Fruit fly (Drosophila melanogaster): Measurements from ENCODE around the gene CG12483.

DNA sequence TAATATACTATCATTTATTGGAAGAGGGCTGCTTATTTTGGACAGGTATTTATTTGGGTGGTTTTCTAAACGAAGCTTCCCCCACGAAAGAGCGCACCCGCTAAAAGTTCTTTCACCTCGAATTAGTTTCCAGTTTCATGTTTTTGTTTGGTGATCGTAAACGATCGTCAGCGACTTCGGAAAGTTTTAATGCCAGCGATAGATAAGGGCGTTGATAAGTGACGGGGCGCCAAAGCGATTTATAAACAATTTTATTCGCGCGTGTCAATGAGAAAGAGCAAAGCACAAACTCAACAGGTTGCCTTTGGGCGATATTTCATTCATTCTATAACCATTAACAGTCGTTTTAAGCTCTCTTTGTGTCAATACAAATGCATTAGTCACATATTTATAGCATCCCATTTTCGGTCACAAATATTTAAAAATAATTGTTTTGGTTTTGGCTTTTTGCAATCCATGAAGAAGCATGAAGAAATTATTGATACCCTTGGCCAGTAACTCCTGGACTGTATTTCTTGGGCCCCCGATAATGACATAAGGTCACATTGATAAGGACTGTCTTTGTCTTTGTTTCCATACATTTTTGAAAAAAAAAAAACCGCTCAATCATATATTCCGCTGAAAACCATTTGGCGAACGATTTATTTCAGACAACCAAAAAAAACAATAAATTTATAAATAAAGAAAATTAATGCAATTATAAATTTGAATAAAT lies 2.6 kb downstream of the CG12483 start:
- TF ChIP-seq tj (GFP tag; optimal IDR thresholded peaks at IDR 0.05) = no peak
- no peak for TF ChIP-seq CG14711 (tag; optimal IDR thresholded peaks at IDR 0.05)
- TF ChIP-seq pad (GFP tag; optimal IDR thresholded peaks at IDR 0.05) = no peak
- TF ChIP-seq CG33017 (tag; optimal IDR thresholded peaks at IDR 0.05) = no peak
- no peak for TF ChIP-seq ovo (GFP tag; optimal IDR thresholded peaks at IDR 0.05)
- no peak for TF ChIP-seq Mnt (GFP tag; optimal IDR thresholded peaks at IDR 0.05)

Measured in whole organism, adult.